Fruit fly (Drosophila melanogaster): Measurements from ENCODE around the gene CG14323.

- TF ChIP-seq CG17385 (GFP tag; optimal IDR thresholded peaks at IDR 0.05): no peak
- no peak for TF ChIP-seq CG6254 (GFP tag; optimal IDR thresholded peaks at IDR 0.05)
- TF ChIP-seq Sry-δ (GFP tag; optimal IDR thresholded peaks at IDR 0.05): no peak
- no peak for TF ChIP-seq CG17186 (GFP tag; optimal IDR thresholded peaks at IDR 0.05)
- no peak for TF ChIP-seq CG2129 (GFP tag; IDR thresholded peaks at IDR 0.05; ENCODE audit: partially characterized antibody)
- TF ChIP-seq Fer1 (GFP tag; optimal IDR thresholded peaks at IDR 0.05): no peak
- TF ChIP-seq fu2 (GFP tag; optimal IDR thresholded peaks at IDR 0.05): no peak
- no peak for TF ChIP-seq CG4617 (GFP tag; optimal IDR thresholded peaks at IDR 0.05; ENCODE audit: borderline replicate concordance)
- no peak for TF ChIP-seq CG9817 (tag; optimal IDR thresholded peaks at IDR 0.05)
- TF ChIP-seq CG3281 (GFP tag; optimal IDR thresholded peaks at IDR 0.05): no peak
These were observed 18.9 kb downstream of the CG14323 start for dm6 chr3R:17602974-17603373.

Data from whole organism, embryonic.